Worm (Caenorhabditis elegans): ENCODE data around the gene K04B12.2.

DNA sequence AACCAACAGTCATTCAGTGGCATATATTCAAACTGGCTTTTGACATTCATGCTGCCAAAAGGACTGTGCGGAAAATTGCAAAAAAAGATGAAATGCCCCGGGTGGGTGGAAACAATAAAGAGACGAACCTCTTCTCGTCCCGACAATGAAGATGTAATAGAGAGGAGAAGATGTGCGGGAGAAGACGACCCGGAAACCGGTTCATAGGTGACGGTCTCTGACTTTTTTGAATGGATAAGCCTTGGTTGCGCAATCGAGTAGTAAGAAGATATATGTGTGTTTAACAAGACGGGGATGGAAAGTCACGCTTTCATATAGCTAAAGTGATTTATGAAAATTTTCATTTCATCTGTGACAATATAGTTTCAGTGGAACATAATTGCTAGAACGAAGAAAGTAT is 43.0 kb upstream of the K04B12.2 start:
- TF ChIP-seq drap-1 (GFP tag; optimal IDR thresholded peaks at IDR 0.05): no peak
- peak; percentile 1 for TF ChIP-seq unc-62 (GFP tag; optimal IDR thresholded peaks at IDR 0.05)
- TF ChIP-seq lsy-2 (tag; optimal IDR thresholded peaks at IDR 0.05): no peak
- no peak for TF ChIP-seq snpc-4 (tag; optimal IDR thresholded peaks at IDR 0.05)
- no peak for TF ChIP-seq elt-1 (tag; optimal IDR thresholded peaks at IDR 0.05; ENCODE audit: borderline replicate concordance, insufficient read depth)
- TF ChIP-seq ces-1 (GFP tag; optimal IDR thresholded peaks at IDR 0.05): no peak
- TF ChIP-seq lin-13 (tag; optimal IDR thresholded peaks at IDR 0.05): no peak
- no peak for TF ChIP-seq cnd-1 (tag; optimal IDR thresholded peaks at IDR 0.05)
- no peak for TF ChIP-seq nhr-76 (tag; optimal IDR thresholded peaks at IDR 0.05)
- TF ChIP-seq nhr-12 (tag; optimal IDR thresholded peaks at IDR 0.05): no peak
- no peak for TF ChIP-seq tbx-8 (GFP tag; optimal IDR thresholded peaks at IDR 0.05)
- TF ChIP-seq ztf-11 (tag; optimal IDR thresholded peaks at IDR 0.05): no peak
- no peak for TF ChIP-seq elt-3 (tag; optimal IDR thresholded peaks at IDR 0.05)
- no peak for TF ChIP-seq nhr-237 (tag; optimal IDR thresholded peaks at IDR 0.05)
